Fruit fly (Drosophila melanogaster): ENCODE results near the gene ClpX.

Gene ClpX

dm6 chr3R:19908863-19909343 lies 5.4 kb upstream of the ClpX start (continued):
- TF ChIP-seq spab (GFP tag; optimal IDR thresholded peaks at IDR 0.05) (peak; percentile 54), Hr4 (GFP tag; optimal IDR thresholded peaks at IDR 0.05) (peak; percentile 86), esn (GFP tag; optimal IDR thresholded peaks at IDR 0.05) (peak; percentile 89), CG8319 (GFP tag; optimal IDR thresholded peaks at IDR 0.05) (peak; percentile 74), Sox15 (GFP tag; optimal IDR thresholded peaks at IDR 0.05) (peak; percentile 88), Lpt (GFP tag; optimal IDR thresholded peaks at IDR 0.05) (peak; percentile 73), CG11902 (GFP tag; optimal IDR thresholded peaks at IDR 0.05) (peak; percentile 82), ss (GFP tag; optimal IDR thresholded peaks at IDR 0.05) (peak in 1 of 2 experiments; percentile 42), CG11294 (GFP tag; IDR thresholded peaks at IDR 0.05) (peak; percentile 51; the same call in 1 of the 2 replicates), CG9139 (GFP tag; optimal IDR thresholded peaks at IDR 0.05) (no peak), CG4318 (GFP tag; optimal IDR thresholded peaks at IDR 0.05) (peak; percentile 63), topi (GFP tag; optimal IDR thresholded peaks at IDR 0.05) (peak; percentile 81), Sox102F (GFP tag; optimal IDR thresholded peaks at IDR 0.05) (peak; percentile 87), CG3919 (GFP tag; optimal IDR thresholded peaks at IDR 0.05) (peak; percentile 88), acj6 (GFP tag; optimal IDR thresholded peaks at IDR 0.05) (peak; percentile 86), Eip75B (GFP tag; optimal IDR thresholded peaks at IDR 0.05) (peak; percentile 79), vri (GFP tag; optimal IDR thresholded peaks at IDR 0.05) (peak; percentile 82), CG10669 (GFP tag; optimal IDR thresholded peaks at IDR 0.05) (peak; percentile 77), Met (GFP tag; optimal IDR thresholded peaks at IDR 0.05) (peak; percentile 71), Hr39 (GFP tag; optimal IDR thresholded peaks at IDR 0.05) (peak; percentile 88), CG3032 (tag; optimal IDR thresholded peaks at IDR 0.05) (peak; percentile 52), CG34406 (GFP tag; optimal IDR thresholded peaks at IDR 0.05) (peak; percentile 85), Sox14 (GFP tag; optimal IDR thresholded peaks at IDR 0.05) (peak; percentile 92), CG6808 (GFP tag; optimal IDR thresholded peaks at IDR 0.05) (peak; percentile 53), salr (GFP tag; optimal IDR thresholded peaks at IDR 0.05) (peak; percentile 68), Ets96B (tag; optimal IDR thresholded peaks at IDR 0.05) (peak; percentile 69), Gug (GFP tag; IDR thresholded peaks at IDR 0.05) (peak; percentile 70), cyc (GFP tag; optimal IDR thresholded peaks at IDR 0.05) (peak; percentile 81), CG7368 (GFP tag; optimal IDR thresholded peaks at IDR 0.05) (peak; percentile 80), fd59A (GFP tag; optimal IDR thresholded peaks at IDR 0.05) (peak; percentile 59), Hr38 (GFP tag; optimal IDR thresholded peaks at IDR 0.05) (no peak), pdm3 (GFP tag; optimal IDR thresholded peaks at IDR 0.05) (peak; percentile 86), Ets21C (GFP tag; optimal IDR thresholded peaks at IDR 0.05) (peak; percentile 84)

DNA sequence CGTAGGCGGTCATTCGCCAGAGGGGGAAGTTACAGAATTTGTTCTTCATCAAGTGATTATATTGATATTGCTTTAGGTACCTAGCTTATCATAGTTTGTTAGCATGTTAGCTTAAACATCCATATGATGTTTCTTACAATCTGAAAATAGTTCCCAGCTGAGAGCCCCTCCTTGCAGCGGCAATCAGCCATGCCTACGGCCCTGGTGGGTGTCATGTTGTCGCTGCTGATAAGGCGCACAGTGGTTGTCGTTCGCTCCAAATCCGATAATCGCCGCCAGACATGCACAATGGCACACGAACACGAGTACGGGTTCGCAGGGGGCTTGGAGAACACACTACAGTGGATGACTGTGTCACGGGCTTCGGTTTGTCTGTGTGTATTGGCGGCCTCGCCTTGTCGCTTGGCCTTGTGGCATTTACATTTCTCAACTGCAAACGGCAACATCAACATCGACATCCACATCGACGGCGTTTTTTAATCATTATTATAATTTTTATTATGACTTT lies 2.5 kb upstream of the ClpX start:
- TF ChIP-seq CG8319 (GFP tag; optimal IDR thresholded peaks at IDR 0.05) (peak; percentile 86), fd85E (GFP tag; optimal IDR thresholded peaks at IDR 0.05) (no peak), CG11294 (GFP tag; IDR thresholded peaks at IDR 0.05) (peak; percentile 84), Hr38 (GFP tag; optimal IDR thresholded peaks at IDR 0.05) (no peak), CG6808 (GFP tag; optimal IDR thresholded peaks at IDR 0.05) (peak; percentile 80), Sox14 (GFP tag; optimal IDR thresholded peaks at IDR 0.05) (peak; percentile 89), Sox15 (GFP tag; optimal IDR thresholded peaks at IDR 0.05) (peak; percentile 89), Eip75B (GFP tag; optimal IDR thresholded peaks at IDR 0.05) (peak; percentile 87), CG31627 (GFP tag; optimal IDR thresholded peaks at IDR 0.05) (peak; percentile 95), OdsH (GFP tag; optimal IDR thresholded peaks at IDR 0.05) (peak; percentile 92), pdm3 (GFP tag; optimal IDR thresholded peaks at IDR 0.05) (peak; percentile 92), Lpt (GFP tag; optimal IDR thresholded peaks at IDR 0.05) (peak; percentile 65), salr (GFP tag; optimal IDR thresholded peaks at IDR 0.05) (peak; percentile 70 to 77), CG11762 (GFP tag; optimal IDR thresholded peaks at IDR 0.05; ENCODE audit: insufficient read depth) (peak; percentile 82), Blimp-1 (GFP tag; optimal IDR thresholded peaks at IDR 0.05) (peak; percentile 59), CG15336 (GFP tag; IDR thresholded peaks at IDR 0.05) (peak; percentile 91), achi (GFP tag; optimal IDR thresholded peaks at IDR 0.05) (peak; percentile 87), CG16779 (tag; optimal IDR thresholded peaks at IDR 0.05) (peak; percentile 68), fkh (GFP tag; optimal IDR thresholded peaks at IDR 0.05) (peak; percentile 61), CG4318 (GFP tag; optimal IDR thresholded peaks at IDR 0.05) (no peak), net (GFP tag; optimal IDR thresholded peaks at IDR 0.05) (peak; percentile 86), CG32006 (GFP tag; optimal IDR thresholded peaks at IDR 0.05) (peak; percentile 86), CG11902 (GFP tag; optimal IDR thresholded peaks at IDR 0.05) (peak; percentile 87), CG7368 (GFP tag; optimal IDR thresholded peaks at IDR 0.05) (peak; percentile 82), CG9139 (GFP tag; optimal IDR thresholded peaks at IDR 0.05) (peak; percentile 50), fd59A (GFP tag; optimal IDR thresholded peaks at IDR 0.05) (peak; percentile 85), CG6163 (GFP tag; IDR thresholded peaks at IDR 0.05) (peak; percentile 91), svp (GFP tag) (peak; percentile 98), CG3032 (tag; optimal IDR thresholded peaks at IDR 0.05) (peak; percentile 81), dac (GFP tag; optimal IDR thresholded peaks at IDR 0.05) (peak; percentile 63), CG10669 (GFP tag; optimal IDR thresholded peaks at IDR 0.05) (peak; percentile 80), Hr4 (GFP tag; optimal IDR thresholded peaks at IDR 0.05) (peak; percentile 86)

Data from whole organism, prepupa.